Fruit fly (Drosophila melanogaster) whole organism, adult: ENCODE data around the gene Nep7.

ENCODE experiments used
- CG11617 ChIP-seq: fragments of 200-800 bp; sonication (Bioruptor generic); optimal IDR thresholded peaks from 2 replicates; lab custom pipeline; 2017; ENCODE audit warnings: mild to moderate bottlenecking, missing biosample characterization, missing genetic modification reagents, missing genetic modification characterization
- CG14711 ChIP-seq: fragments of 200-800 bp; sonication (Bioruptor generic); optimal IDR thresholded peaks from 2 replicates; lab custom pipeline; 2018; ENCODE audit warnings: missing biosample characterization, mild to moderate bottlenecking, missing genetic modification characterization, moderate library complexity
- CG1620 ChIP-seq: fragments of 200-800 bp; sonication (Bioruptor generic); optimal IDR thresholded peaks from 2 replicates; lab custom pipeline; 2016; ENCODE audit warnings: missing biosample characterization, missing genetic modification characterization
- CG7045 ChIP-seq: fragments of 200-800 bp; sonication (Bioruptor generic); optimal IDR thresholded peaks from 2 replicates; lab custom pipeline; 2017; ENCODE audit warnings: missing biosample characterization, mild to moderate bottlenecking, missing genetic modification characterization
- cic ChIP-seq: fragments of 200-800 bp; sonication (Bioruptor generic); optimal IDR thresholded peaks from 2 replicates; lab custom pipeline; 2017; ENCODE audit warnings: missing biosample characterization, mild to moderate bottlenecking, missing genetic modification characterization, moderate library complexity
- kay ChIP-seq: fragments of 200-800 bp; sonication (Bioruptor generic); peaks from one replicate; lab custom pipeline; 2016; ENCODE audit warnings: missing biosample characterization, missing genetic modification characterization, borderline replicate concordance
- ovo ChIP-seq: fragments of 200-800 bp; sonication (Bioruptor generic); optimal IDR thresholded peaks from 2 replicates; lab custom pipeline; 2016; ENCODE audit warnings: missing biosample characterization, missing genetic modification characterization
- pad ChIP-seq: fragments of 200-800 bp; sonication (Bioruptor generic); optimal IDR thresholded peaks from 3 replicates; lab custom pipeline; 2017; ENCODE audit warnings: missing biosample characterization, missing genetic modification characterization, mild to moderate bottlenecking, moderate library complexity, missing genetic modification reagents

dm6 chr3R:27954533-27954932 is at the start of gene Nep7:
- TF ChIP-seq cic (GFP tag; lab: Kevin White, UChicago) = peak; percentile 97
- no peak for TF ChIP-seq kay
- no peak for TF ChIP-seq pad (GFP tag; lab: Kevin White, UChicago)
- no peak for TF ChIP-seq ovo
- no peak for TF ChIP-seq CG7045
- no peak for TF ChIP-seq CG11617 (GFP tag; lab: Kevin White, UChicago)
- TF ChIP-seq CG1620 = no peak
- no peak for TF ChIP-seq CG14711 (tag; lab: Kevin White, UChicago)
